Fruit fly (Drosophila melanogaster) whole organism, embryonic: Measurements from ENCODE around the gene CG8641.

Experiments used
- CG2875 ChIP-seq: fragments of 200-800 bp; sonication (Bioruptor generic); optimal IDR thresholded peaks from 2 replicates; lab custom pipeline; 2017; ENCODE audit warnings: missing biosample characterization, mild to moderate bottlenecking, missing genetic modification characterization, missing genetic modification reagents
- E2f1 ChIP-seq: fragments of 200-800 bp; sonication (Bioruptor generic); IDR thresholded peaks from 2 replicates; pipeline ENCODE4 v1.3.6; 2022; ENCODE audit warnings: missing biosample characterization, missing genetic modification characterization
- ewg ChIP-seq: fragments of 200-800 bp; sonication (Bioruptor generic); optimal IDR thresholded peaks from 3 replicates; lab custom pipeline; 2017; ENCODE audit warnings: mild to moderate bottlenecking, missing biosample characterization, missing genetic modification reagents, missing genetic modification characterization
- gem ChIP-seq: fragments of 200-800 bp; sonication (Bioruptor generic); optimal IDR thresholded peaks from 2 replicates; lab custom pipeline; 2019; ENCODE audit warnings: missing biosample characterization, mild to moderate bottlenecking, missing genetic modification characterization, moderate library complexity
- nau ChIP-seq: fragments of 200-800 bp; sonication (Bioruptor generic); optimal IDR thresholded peaks from 3 replicates; lab custom pipeline; 2017; ENCODE audit warnings: missing biosample characterization, mild to moderate bottlenecking, missing genetic modification characterization, missing genetic modification reagents
- nerfin-1 ChIP-seq: fragments of 200-800 bp; sonication (Bioruptor generic); optimal IDR thresholded peaks from 3 replicates; lab custom pipeline; 2019; ENCODE audit warnings: missing biosample characterization, mild to moderate bottlenecking, missing genetic modification characterization, moderate library complexity
- nmo ChIP-seq: fragments of 200-800 bp; sonication (Bioruptor generic); optimal IDR thresholded peaks from 2 replicates; lab custom pipeline; 2018; ENCODE audit warnings: missing biosample characterization, mild to moderate bottlenecking, missing genetic modification characterization, moderate library complexity
- stc ChIP-seq: fragments of 200-800 bp; sonication (Bioruptor generic); IDR thresholded peaks from 2 replicates; pipeline ENCODE4 v1.3.6; 2022; ENCODE audit warnings: missing biosample characterization, missing genetic modification characterization
- vfl ChIP-seq: fragments of 200-800 bp; sonication (Bioruptor generic); optimal IDR thresholded peaks from 2 replicates; lab custom pipeline; 2016; ENCODE audit warnings: missing biosample characterization, missing genetic modification characterization

DNA sequence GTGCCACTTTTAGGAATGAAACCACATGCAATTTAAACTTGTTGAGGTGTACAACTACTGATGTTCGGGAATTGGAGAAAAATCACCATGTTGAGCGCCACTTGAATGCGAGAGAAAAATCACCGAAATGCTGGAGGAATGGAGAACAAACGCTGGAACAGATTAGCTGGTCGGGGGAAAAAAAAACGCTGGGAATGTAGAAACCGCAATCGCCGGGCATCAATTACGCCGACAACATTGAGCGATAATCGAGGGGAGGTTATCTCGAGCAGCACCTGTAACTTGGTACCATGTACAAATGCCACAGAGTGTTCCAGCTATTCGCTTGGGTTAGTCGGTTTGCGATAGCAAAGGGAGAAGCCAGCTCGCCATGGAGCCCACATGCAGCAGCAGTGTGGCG, 11.2 kb downstream of the CG8641 start, which contains the start of gene CG14823:
- no peak for TF ChIP-seq nau (GFP tag; lab: Kevin White, UChicago)
- no peak for TF ChIP-seq E2f1 (GFP tag; lab: Robert Waterston, UW)
- TF ChIP-seq nmo (GFP tag; lab: Kevin White, UChicago): no peak
- no peak for TF ChIP-seq vfl (GFP tag; lab: Kevin White, UChicago)
- no peak for TF ChIP-seq gem (tag; lab: Kevin White, UChicago)
- no peak for TF ChIP-seq stc (GFP tag; lab: Robert Waterston, UW)
- TF ChIP-seq CG2875 (GFP tag; lab: Kevin White, UChicago): no peak
- no peak for TF ChIP-seq ewg (GFP tag; lab: Kevin White, UChicago)
- no peak for TF ChIP-seq nerfin-1 (tag; lab: Kevin White, UChicago)
